Fruit fly (Drosophila melanogaster) whole organism, embryonic: Measurements from ENCODE around the gene stet.

ENCODE experiments used
- ATbp ChIP-seq: fragments of 200-800 bp; sonication (Bioruptor generic); optimal IDR thresholded peaks from 2 replicates; lab custom pipeline; 2017; ENCODE audit warnings: missing biosample characterization, mild to moderate bottlenecking, missing genetic modification characterization, missing genetic modification reagents
- Blimp-1 ChIP-seq: fragments of 200-800 bp; sonication (Bioruptor generic); optimal IDR thresholded peaks from 3 replicates; lab custom pipeline; 2018; ENCODE audit warnings: missing biosample characterization, missing genetic modification characterization, mild to moderate bottlenecking, moderate library complexity, missing genetic modification reagents
- Bteb2 ChIP-seq: fragments of 200-800 bp; sonication (Bioruptor generic); optimal IDR thresholded peaks from 2 replicates; lab custom pipeline; 2016; ENCODE audit warnings: missing biosample characterization, missing genetic modification characterization
- CG10147 ChIP-seq: fragments of 200-800 bp; sonication (Bioruptor generic); optimal IDR thresholded peaks from 2 replicates; lab custom pipeline; 2019; ENCODE audit warnings: missing biosample characterization, mild to moderate bottlenecking, missing genetic modification characterization, moderate library complexity
- CG10267 ChIP-seq: fragments of 200-800 bp; sonication (Bioruptor generic); optimal IDR thresholded peaks from 2 replicates; lab custom pipeline; 2018; ENCODE audit warnings: missing biosample characterization, mild to moderate bottlenecking, missing genetic modification characterization, moderate library complexity
- CG11504 ChIP-seq: fragments of 200-800 bp; sonication (Bioruptor generic); optimal IDR thresholded peaks from 3 replicates; lab custom pipeline; 2019; ENCODE audit warnings: missing biosample characterization, mild to moderate bottlenecking, missing genetic modification characterization, moderate library complexity
- CG1233 ChIP-seq: fragments of 200-800 bp; sonication (Bioruptor generic); optimal IDR thresholded peaks from 4 replicates; lab custom pipeline; 2018; ENCODE audit warnings: missing biosample characterization, mild to moderate bottlenecking, missing genetic modification characterization
- CG13123 ChIP-seq: fragments of 200-800 bp; sonication (Bioruptor generic); optimal IDR thresholded peaks from 2 replicates; lab custom pipeline; 2016; ENCODE audit warnings: missing biosample characterization, missing genetic modification characterization
- CG14710 ChIP-seq: fragments of 200-800 bp; sonication (Bioruptor generic); optimal IDR thresholded peaks from 3 replicates; lab custom pipeline; 2019; ENCODE audit warnings: missing biosample characterization, mild to moderate bottlenecking, missing genetic modification characterization, moderate library complexity
- CG15479 ChIP-seq: fragments of 200-800 bp; sonication (Bioruptor generic); optimal IDR thresholded peaks from 3 replicates; lab custom pipeline; 2019; ENCODE audit warnings: missing biosample characterization, mild to moderate bottlenecking, missing genetic modification characterization, moderate library complexity
- CG16813 ChIP-seq: fragments of 200-800 bp; sonication (Bioruptor generic); IDR thresholded peaks from 3 replicates; pipeline ENCODE4 v1.3.6; 2022; ENCODE audit warnings: missing biosample characterization, missing genetic modification characterization; ENCODE audit not compliant: partially characterized antibody
- CG17186 ChIP-seq: fragments of 200-800 bp; sonication (Bioruptor generic); optimal IDR thresholded peaks from 3 replicates; lab custom pipeline; 2017; ENCODE audit warnings: missing biosample characterization, missing genetic modification reagents, missing genetic modification characterization
- CG2120 ChIP-seq: fragments of 200-800 bp; sonication (Bioruptor generic); optimal IDR thresholded peaks from 3 replicates; lab custom pipeline; 2016; ENCODE audit warnings: missing biosample characterization, missing genetic modification characterization
- CG3163 ChIP-seq: fragments of 200-800 bp; sonication (Bioruptor generic); optimal IDR thresholded peaks from 3 replicates; lab custom pipeline; 2016; ENCODE audit warnings: missing biosample characterization, missing genetic modification characterization
- CG4328 ChIP-seq: fragments of 200-800 bp; sonication (Bioruptor generic); optimal IDR thresholded peaks from 3 replicates; lab custom pipeline; 2017; ENCODE audit warnings: missing biosample characterization, missing genetic modification reagents, missing genetic modification characterization
- CG4707 ChIP-seq: fragments of 200-800 bp; sonication (Bioruptor generic); optimal IDR thresholded peaks from 2 replicates; lab custom pipeline; 2018; ENCODE audit warnings: missing biosample characterization, mild to moderate bottlenecking, missing genetic modification characterization, moderate library complexity
- CG4730 ChIP-seq: fragments of 200-800 bp; sonication (Bioruptor generic); IDR thresholded peaks from 2 replicates; pipeline ENCODE4 v1.3.6; 2022; ENCODE audit warnings: missing biosample characterization, missing genetic modification characterization
- CG5245 ChIP-seq: fragments of 200-800 bp; sonication (Bioruptor generic); optimal IDR thresholded peaks from 3 replicates; lab custom pipeline; 2016; ENCODE audit warnings: missing biosample characterization, missing genetic modification characterization
- CG6272 ChIP-seq: fragments of 200-800 bp; sonication (Bioruptor generic); IDR thresholded peaks from 2 replicates; pipeline ENCODE4 v1.3.6; 2022; ENCODE audit warnings: missing biosample characterization, missing genetic modification characterization
- CG6791 ChIP-seq: fragments of 200-800 bp; sonication (Bioruptor generic); IDR thresholded peaks from 3 replicates; pipeline ENCODE4 v1.3.6; 2022; ENCODE audit warnings: missing biosample characterization, missing genetic modification characterization; ENCODE audit not compliant: partially characterized antibody
- CG6854 ChIP-seq: fragments of 200-800 bp; sonication (Bioruptor generic); optimal IDR thresholded peaks from 3 replicates; lab custom pipeline; 2017; ENCODE audit warnings: missing biosample characterization, mild to moderate bottlenecking, missing genetic modification characterization
- CG7987 ChIP-seq: fragments of 200-800 bp; sonication (Bioruptor generic); optimal IDR thresholded peaks from 2 replicates; lab custom pipeline; 2018; ENCODE audit warnings: missing biosample characterization, mild to moderate bottlenecking, missing genetic modification characterization, moderate library complexity
- CTCF ChIP-seq: fragments of 200-800 bp; sonication (Bioruptor generic); optimal IDR thresholded peaks from 2 replicates; lab custom pipeline; 2017; ENCODE audit warnings: missing biosample characterization, mild to moderate bottlenecking, missing genetic modification characterization, moderate library complexity
- Dbx ChIP-seq: fragments of 200-800 bp; sonication (Bioruptor generic); IDR thresholded peaks from 3 replicates; pipeline ENCODE4 v1.3.6; 2022; ENCODE audit warnings: missing biosample characterization, missing genetic modification characterization
- Dip2 ChIP-seq: fragments of 200-800 bp; sonication (Bioruptor generic); IDR thresholded peaks from 2 replicates; pipeline ENCODE4 v1.3.6; 2022; ENCODE audit warnings: missing biosample characterization, missing genetic modification characterization
- HHEX ChIP-seq: fragments of 200-800 bp; sonication (Bioruptor generic); optimal IDR thresholded peaks from 3 replicates; lab custom pipeline; 2017; ENCODE audit warnings: missing biosample characterization, mild to moderate bottlenecking, missing genetic modification characterization, missing genetic modification reagents
- HLH4C ChIP-seq: fragments of 200-800 bp; sonication (Bioruptor generic); IDR thresholded peaks from 3 replicates; pipeline ENCODE4 v1.3.6; 2022; ENCODE audit warnings: missing biosample characterization, missing genetic modification characterization; ENCODE audit not compliant: partially characterized antibody
- Hr3 ChIP-seq: fragments of 200-800 bp; sonication (Bioruptor generic); optimal IDR thresholded peaks from 3 replicates; lab custom pipeline; 2016; ENCODE audit warnings: missing biosample characterization, missing genetic modification characterization
- Jarid2 ChIP-seq: fragments of 200-800 bp; sonication (Bioruptor generic); optimal IDR thresholded peaks from 3 replicates; lab custom pipeline; 2017; ENCODE audit warnings: mild to moderate bottlenecking, missing biosample characterization, missing genetic modification reagents, missing genetic modification characterization
- Kr ChIP-seq: fragments of 200-800 bp; sonication (Bioruptor generic); optimal IDR thresholded peaks from 2 replicates; lab custom pipeline; 2017; ENCODE audit warnings: missing biosample characterization, mild to moderate bottlenecking, missing genetic modification characterization
- MESR4 ChIP-seq: fragments of 200-800 bp; sonication (Bioruptor generic); optimal IDR thresholded peaks from 2 replicates; lab custom pipeline; 2018; ENCODE audit warnings: missing biosample characterization, mild to moderate bottlenecking, missing genetic modification characterization, moderate library complexity
- Mad ChIP-seq: fragments of 200-800 bp; sonication (Bioruptor generic); optimal IDR thresholded peaks from 2 replicates; lab custom pipeline; 2016; ENCODE audit warnings: missing biosample characterization, missing genetic modification characterization
- NK7.1 ChIP-seq: fragments of 200-800 bp; sonication (Bioruptor generic); optimal IDR thresholded peaks from 3 replicates; lab custom pipeline; 2016; ENCODE audit warnings: missing biosample characterization, missing genetic modification characterization
- Oaz ChIP-seq: fragments of 200-800 bp; sonication (Bioruptor generic); IDR thresholded peaks from 2 replicates; pipeline ENCODE4 v1.3.6; 2022; ENCODE audit warnings: missing biosample characterization, missing genetic modification characterization
- Vsx1 ChIP-seq: fragments of 200-800 bp; sonication (Bioruptor generic); optimal IDR thresholded peaks from 2 replicates; lab custom pipeline; 2017; ENCODE audit warnings: missing biosample characterization, mild to moderate bottlenecking, missing genetic modification characterization, missing genetic modification reagents
- chinmo ChIP-seq: fragments of 200-800 bp; sonication (Bioruptor generic); IDR thresholded peaks from 4 replicates; pipeline ENCODE4 v1.3.6; 2022; ENCODE audit warnings: missing biosample characterization, missing genetic modification characterization; ENCODE audit not compliant: partially characterized antibody
- chn ChIP-seq: fragments of 200-800 bp; sonication (Bioruptor generic); optimal IDR thresholded peaks from 2 replicates; lab custom pipeline; 2016; ENCODE audit warnings: missing biosample characterization, missing genetic modification characterization
- corto ChIP-seq: fragments of 200-800 bp; sonication (Bioruptor generic); optimal IDR thresholded peaks from 2 replicates; lab custom pipeline; 2016; ENCODE audit warnings: missing biosample characterization, mild to moderate bottlenecking, missing genetic modification characterization, moderate library complexity
- gfzf ChIP-seq: fragments of 200-800 bp; sonication (Bioruptor generic); optimal IDR thresholded peaks from 2 replicates; lab custom pipeline; 2016; ENCODE audit warnings: missing biosample characterization, mild to moderate bottlenecking, missing genetic modification characterization, moderate library complexity
- gsb ChIP-seq: fragments of 200-800 bp; sonication (Bioruptor generic); IDR thresholded peaks from 2 replicates; pipeline ENCODE4 v1.3.6; 2022; ENCODE audit warnings: missing biosample characterization, missing genetic modification characterization
- gsb-n ChIP-seq: fragments of 200-800 bp; sonication (Bioruptor generic); optimal IDR thresholded peaks from 3 replicates; lab custom pipeline; 2018; ENCODE audit warnings: missing biosample characterization, mild to moderate bottlenecking, missing genetic modification characterization
- kay ChIP-seq: fragments of 200-800 bp; sonication (Bioruptor generic); optimal IDR thresholded peaks from 2 replicates; lab custom pipeline; 2016; ENCODE audit warnings: missing biosample characterization, missing genetic modification characterization
- klu ChIP-seq: fragments of 200-800 bp; sonication (Bioruptor generic); IDR thresholded peaks from 2 replicates; pipeline ENCODE4 v1.3.6; 2022; ENCODE audit warnings: missing biosample characterization, missing genetic modification characterization
- nmo ChIP-seq: fragments of 200-800 bp; sonication (Bioruptor generic); optimal IDR thresholded peaks from 2 replicates; lab custom pipeline; 2018; ENCODE audit warnings: missing biosample characterization, mild to moderate bottlenecking, missing genetic modification characterization, moderate library complexity
- oc ChIP-seq: fragments of 200-800 bp; sonication (Bioruptor generic); optimal IDR thresholded peaks from 2 replicates; lab custom pipeline; 2018; ENCODE audit warnings: missing biosample characterization, mild to moderate bottlenecking, missing genetic modification characterization, moderate library complexity
- sisA ChIP-seq: fragments of 200-800 bp; sonication (Bioruptor generic); IDR thresholded peaks from 2 replicates; pipeline ENCODE4 v1.3.6; 2022; ENCODE audit warnings: missing biosample characterization, missing genetic modification characterization
- slp2 ChIP-seq: fragments of 200-800 bp; sonication (Bioruptor generic); optimal IDR thresholded peaks from 2 replicates; lab custom pipeline; 2016; ENCODE audit warnings: missing biosample characterization, missing genetic modification characterization
- sqz ChIP-seq: fragments of 200-800 bp; sonication (Bioruptor generic); optimal IDR thresholded peaks from 3 replicates; lab custom pipeline; 2018; ENCODE audit warnings: missing biosample characterization, mild to moderate bottlenecking, missing genetic modification characterization
- ssp ChIP-seq: fragments of 200-800 bp; sonication (Bioruptor generic); IDR thresholded peaks from 2 replicates; pipeline ENCODE4 v1.3.6; 2022; ENCODE audit warnings: missing biosample characterization, missing genetic modification characterization
- tup ChIP-seq: fragments of 200-800 bp; sonication (Bioruptor generic); optimal IDR thresholded peaks from 2 replicates; lab custom pipeline; 2016; ENCODE audit warnings: missing biosample characterization, mild to moderate bottlenecking, missing genetic modification characterization, moderate library complexity
- wek ChIP-seq: fragments of 200-800 bp; sonication (Bioruptor generic); optimal IDR thresholded peaks from 3 replicates; lab custom pipeline; 2018; ENCODE audit warnings: missing biosample characterization, mild to moderate bottlenecking, missing genetic modification characterization, moderate library complexity

stet gene

dm6 chr3L:1442906-1443305 is 46.4 kb downstream of the stet start (continued):
- no peak for TF ChIP-seq HLH4C (GFP tag; lab: Robert Waterston, UW)
- peak; percentile 78 for TF ChIP-seq sqz (GFP tag; lab: Kevin White, UChicago)
- no peak for TF ChIP-seq CG6791 (GFP tag; lab: Robert Waterston, UW)
- no peak for TF ChIP-seq MESR4 (GFP tag; lab: Kevin White, UChicago)
- peak; percentile 24 for TF ChIP-seq CG10147 (GFP tag; lab: Kevin White, UChicago)
- TF ChIP-seq CG11504 (tag; lab: Kevin White, UChicago): peak; percentile 80
- peak; percentile 66 for TF ChIP-seq tup (GFP tag; lab: Kevin White, UChicago)
- TF ChIP-seq wek (GFP tag; lab: Kevin White, UChicago): no peak
- peak; percentile 62 for TF ChIP-seq CG13123 (GFP tag; lab: Kevin White, UChicago)
- TF ChIP-seq CG16813: no peak
- peak; percentile 79 for TF ChIP-seq CG1233 (GFP tag; lab: Kevin White, UChicago)
- peak; percentile 7 for TF ChIP-seq CG17186
- TF ChIP-seq Kr (GFP tag; lab: Kevin White, UChicago): peak; percentile 79
- peak; percentile 94 for TF ChIP-seq chn (GFP tag; lab: Kevin White, UChicago)
- TF ChIP-seq CG3163 (GFP tag; lab: Kevin White, UChicago): peak; percentile 66
- no peak for TF ChIP-seq gfzf
- TF ChIP-seq slp2: peak; percentile 74
- peak; percentile 92 for TF ChIP-seq gsb-n (tag; lab: Kevin White, UChicago)
- peak; percentile 91 for TF ChIP-seq CG10267 (tag; lab: Kevin White, UChicago)
- TF ChIP-seq sisA (GFP tag; lab: Robert Waterston, UW): peak; percentile 84
- TF ChIP-seq CG2120 (GFP tag; lab: Kevin White, UChicago): no peak
- TF ChIP-seq oc (tag; lab: Kevin White, UChicago): peak; percentile 87
- TF ChIP-seq Jarid2: no peak
- peak; percentile 95 for TF ChIP-seq nmo (GFP tag; lab: Kevin White, UChicago)
- no peak for TF ChIP-seq CG15479 (GFP tag; lab: Kevin White, UChicago)
- peak; percentile 93 for TF ChIP-seq CG14710 (tag; lab: Kevin White, UChicago)
- TF ChIP-seq chinmo (GFP tag; lab: Robert Waterston, UW): no peak
- TF ChIP-seq CG6272: peak; percentile 84
- TF ChIP-seq gsb (GFP tag; lab: Robert Waterston, UW): peak; percentile 69
- no peak for TF ChIP-seq Dip2 (GFP tag; lab: Robert Waterston, UW)
- peak; percentile 93 for TF ChIP-seq Blimp-1 (GFP tag; lab: Kevin White, UChicago)
- TF ChIP-seq ATbp (GFP tag; lab: Kevin White, UChicago): peak; percentile 76
- TF ChIP-seq Oaz (GFP tag; lab: Robert Waterston, UW): no peak
- TF ChIP-seq ssp (GFP tag; lab: Robert Waterston, UW): peak; percentile 82
- peak; percentile 64 for TF ChIP-seq HHEX
- peak; percentile 75 for TF ChIP-seq CG5245 (GFP tag; lab: Kevin White, UChicago)
- TF ChIP-seq Bteb2 (GFP tag; lab: Kevin White, UChicago): peak; percentile 31
- TF ChIP-seq CG4730 (GFP tag; lab: Robert Waterston, UW): peak; percentile 79
- TF ChIP-seq NK7.1 (GFP tag; lab: Kevin White, UChicago): peak; percentile 53
- TF ChIP-seq klu (GFP tag; lab: Robert Waterston, UW): 0 out of 2 replicates have a peak, but pooled peaks have one; percentile 46
- TF ChIP-seq CG7987 (GFP tag; lab: Kevin White, UChicago): no peak
- TF ChIP-seq CG4328 (GFP tag; lab: Kevin White, UChicago): no peak
- peak; percentile 95 for TF ChIP-seq corto (GFP tag; lab: Kevin White, UChicago)
- TF ChIP-seq kay: peak; percentile 61
- peak; percentile 74 for TF ChIP-seq Mad (GFP tag; lab: Kevin White, UChicago)
- no peak for TF ChIP-seq CG6854
- no peak for TF ChIP-seq CTCF (GFP tag; lab: Kevin White, UChicago)
- TF ChIP-seq Hr3 (GFP tag; lab: Kevin White, UChicago): peak; percentile 82
- TF ChIP-seq Dbx (GFP tag; lab: Robert Waterston, UW): no peak
- TF ChIP-seq CG4707 (GFP tag; lab: Kevin White, UChicago): peak; percentile 79
- TF ChIP-seq Vsx1 (GFP tag; lab: Kevin White, UChicago): peak; percentile 28
